Worm (Caenorhabditis elegans): Measurements from ENCODE around the gene cand-1.

Gene cand-1

ce11 chrV:16808168-16808567 lies 5.5 kb downstream of the cand-1 start:
- TF ChIP-seq unc-62 (GFP tag; optimal IDR thresholded peaks at IDR 0.05), result no peak

- no peak for TF ChIP-seq unc-62 (GFP tag; optimal IDR thresholded peaks at IDR 0.05)
These were observed 9.2 kb downstream of the cand-1 start for ce11 chrV:16811841-16812240.

ce11 chrV:16812371-16812770 lies 9.7 kb downstream of the cand-1 start:
- no peak for TF ChIP-seq unc-62 (GFP tag; optimal IDR thresholded peaks at IDR 0.05)

DNA sequence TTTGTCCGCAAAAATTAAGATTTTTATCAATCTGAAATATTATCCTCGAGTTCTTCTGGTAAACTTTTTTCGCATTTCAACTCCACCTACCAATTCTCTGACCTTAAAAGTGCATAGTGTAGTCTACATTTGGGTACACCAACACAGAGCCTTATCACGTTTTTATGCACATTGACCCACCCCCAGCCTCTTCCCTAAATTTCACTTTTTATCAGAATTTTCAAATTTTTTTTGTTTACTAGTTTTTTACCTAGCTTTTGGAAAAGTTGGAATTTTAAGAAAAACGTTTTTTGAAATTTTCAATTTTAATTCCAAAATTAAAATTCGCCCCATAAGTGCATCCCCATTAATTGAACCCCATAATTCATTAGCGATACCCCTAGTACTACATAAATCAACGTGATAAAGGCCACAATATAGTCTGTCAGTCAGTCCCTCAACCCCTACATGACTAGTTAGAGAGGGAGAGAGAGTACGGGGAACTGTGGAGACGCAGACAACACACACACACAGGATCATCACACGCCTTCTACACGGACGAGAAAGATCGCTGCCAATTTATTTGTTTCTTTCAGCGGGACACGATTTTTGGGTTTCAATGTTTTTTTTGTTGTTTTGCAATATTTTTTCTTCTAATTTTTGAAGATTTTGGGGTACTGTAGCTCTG lies 12.0 kb downstream of the cand-1 start:
- TF ChIP-seq unc-62 (GFP tag; optimal IDR thresholded peaks at IDR 0.05), result no peak

DNA sequence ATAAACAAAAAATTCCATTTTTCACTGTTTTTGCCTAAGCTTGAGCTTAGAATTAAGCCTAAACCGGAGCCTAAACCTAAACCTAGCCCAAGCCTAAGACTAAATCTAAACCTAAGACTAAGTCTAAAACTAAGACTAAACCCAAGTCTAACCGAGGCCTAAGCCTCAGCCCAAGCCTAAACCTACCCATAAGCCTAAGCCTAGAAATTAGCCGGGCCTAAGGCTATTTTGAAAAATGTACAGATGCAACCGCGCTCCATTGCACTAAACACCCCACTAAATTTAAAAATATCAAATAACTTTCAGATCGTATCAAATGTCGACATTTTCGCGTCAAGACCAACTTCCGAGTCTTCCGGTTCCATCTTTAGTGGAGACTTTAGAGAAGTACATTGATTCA lies 12.6 kb downstream of the cand-1 start, which contains the start of gene T20B3.1:
T20B3.1 (plus strand) TSS at position 301 of the 400 bp plus-strand sequence.
- no peak for TF ChIP-seq unc-62 (GFP tag; optimal IDR thresholded peaks at IDR 0.05)

- TF ChIP-seq unc-62 (GFP tag; optimal IDR thresholded peaks at IDR 0.05), result no peak
These were observed 14.0 kb downstream of the cand-1 start for ce11 chrV:16816707-16817106.

- TF ChIP-seq unc-62 (GFP tag; optimal IDR thresholded peaks at IDR 0.05), result no peak
These were observed 18.6 kb downstream of the cand-1 start, which contains the start of gene T20B3.14 for ce11 chrV:16821270-16821737. Gene T20B3.14 (minus strand): TSS chrV:16821320.

DNA sequence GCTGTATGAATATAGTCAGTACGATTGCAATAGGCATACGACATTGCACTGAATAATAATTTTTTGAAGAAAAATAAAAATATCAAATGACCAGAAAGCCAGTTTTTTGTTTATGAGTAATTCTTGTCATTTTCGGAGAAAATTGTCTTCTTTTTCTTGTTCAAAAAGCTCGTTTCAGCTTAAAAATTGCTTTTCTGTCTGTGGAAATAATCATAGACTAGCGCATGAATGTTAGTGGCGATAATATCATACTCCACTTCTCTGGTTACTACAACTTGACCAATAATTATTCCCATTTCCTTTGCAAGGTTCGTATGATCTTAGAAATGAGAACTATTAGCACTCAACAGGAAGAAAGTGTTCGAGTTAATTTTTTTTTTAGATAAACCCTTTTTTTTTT lies 24.8 kb downstream of the cand-1 start, which contains the start of gene srh-216:
srh-216 (minus strand) TSS at position 101 of the 400 bp plus-strand sequence.
- TF ChIP-seq unc-62 (GFP tag; optimal IDR thresholded peaks at IDR 0.05), result no peak

ce11 chrV:16829396-16829795 lies 26.7 kb downstream of the cand-1 start, which contains the start of gene srh-214:
Gene srh-214 (minus strand): TSS chrV:16829755.
- TF ChIP-seq unc-62 (GFP tag; optimal IDR thresholded peaks at IDR 0.05), result no peak

- TF ChIP-seq unc-62 (GFP tag; optimal IDR thresholded peaks at IDR 0.05), result no peak
These were observed 28.6 kb downstream of the cand-1 start for ce11 chrV:16831310-16831709.

DNA sequence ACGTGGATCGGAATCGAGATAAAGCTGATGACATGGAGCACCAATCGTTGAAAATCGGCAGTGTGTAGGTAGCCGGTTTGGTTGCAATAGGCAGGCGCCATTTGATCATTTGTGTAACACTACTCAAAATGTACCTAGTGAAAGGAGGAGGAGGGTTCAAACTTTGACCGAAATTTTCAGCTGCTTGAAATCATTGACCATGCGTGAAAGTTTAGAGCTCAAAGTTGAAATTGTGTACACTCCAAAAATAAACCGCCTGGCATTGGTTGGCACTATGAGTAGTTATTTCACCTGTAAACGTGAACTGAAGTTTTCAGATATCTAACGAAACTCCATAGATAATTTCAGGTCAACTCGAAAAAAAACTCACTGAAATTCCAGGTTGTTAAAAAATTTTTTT lies 29.2 kb downstream of the cand-1 start, which contains the start of gene srh-215:
srh-215 (minus strand) TSS at position 101 of the 400 bp plus-strand sequence.
- TF ChIP-seq unc-62 (GFP tag; optimal IDR thresholded peaks at IDR 0.05), result no peak

ce11 chrV:16832865-16833264 lies 30.2 kb downstream of the cand-1 start, which contains the start of gene phy-3:
Gene phy-3 (plus strand): TSS chrV:16833165.
- no peak for TF ChIP-seq unc-62 (GFP tag; optimal IDR thresholded peaks at IDR 0.05)

DNA sequence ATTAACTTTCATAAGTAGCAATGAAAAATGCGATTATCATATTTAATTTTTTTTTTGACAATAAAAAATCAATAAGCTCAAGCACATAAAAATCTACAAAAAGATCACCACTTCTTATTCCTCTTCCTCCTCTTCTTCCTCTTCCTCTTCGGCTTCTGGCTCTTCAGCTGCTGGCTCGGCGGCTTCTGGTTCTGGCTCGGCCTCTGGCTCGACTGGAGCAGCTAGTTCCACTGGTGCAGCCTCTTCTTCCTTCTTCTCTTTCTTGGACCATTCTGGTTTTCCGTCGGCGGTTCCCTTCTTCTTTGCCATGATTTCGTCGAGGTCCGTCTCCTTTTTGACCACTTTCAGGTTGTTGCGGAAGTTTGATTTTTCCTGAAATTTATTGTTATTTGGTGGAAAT lies 31.0 kb downstream of the cand-1 start:
- TF ChIP-seq unc-62 (GFP tag; optimal IDR thresholded peaks at IDR 0.05), result no peak

DNA sequence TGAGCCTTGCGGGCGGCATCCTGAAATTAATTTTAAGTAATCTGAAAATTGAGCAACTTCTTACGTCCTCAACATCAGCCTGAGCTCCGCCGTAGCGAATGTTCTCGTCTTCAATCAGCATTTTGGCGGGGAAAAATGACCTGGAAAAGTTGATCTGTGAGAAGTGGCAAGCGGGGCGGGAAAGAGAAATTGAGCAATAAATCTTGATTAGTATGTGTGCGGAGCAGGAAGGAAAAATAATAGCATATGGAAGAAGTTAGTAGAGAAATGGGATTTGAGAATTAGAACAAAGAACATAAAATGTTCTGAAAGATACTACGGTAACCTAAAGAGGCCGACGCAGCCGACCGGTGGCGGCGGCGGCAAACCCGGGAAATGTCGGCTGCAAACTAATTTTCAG lies 32.3 kb downstream of the cand-1 start, which contains the start of gene tni-3:
tni-3 (minus strand) TSS at position 140 of the 400 bp plus-strand sequence.
- no peak for TF ChIP-seq unc-62 (GFP tag; optimal IDR thresholded peaks at IDR 0.05)

DNA sequence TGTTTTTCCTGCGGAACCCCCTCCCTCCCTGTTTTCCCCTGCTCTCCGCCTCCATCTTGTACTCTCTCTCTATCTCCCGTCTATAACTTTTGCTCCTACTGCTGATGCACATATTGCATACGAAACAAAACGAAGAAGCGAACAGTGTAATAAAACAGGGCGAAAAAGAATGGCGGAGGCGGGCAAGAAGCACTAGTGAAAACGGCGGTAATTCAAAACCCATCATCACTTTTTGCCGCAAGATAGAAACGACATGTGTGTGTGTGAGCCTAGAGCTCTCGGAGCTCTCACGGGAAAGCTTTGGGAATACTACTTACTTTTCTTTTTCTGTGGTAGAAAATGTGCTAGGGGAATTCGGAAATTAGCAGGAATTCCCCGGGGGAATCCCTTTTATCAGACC lies 33.4 kb downstream of the cand-1 start:
- TF ChIP-seq unc-62 (GFP tag; optimal IDR thresholded peaks at IDR 0.05), result no peak

DNA sequence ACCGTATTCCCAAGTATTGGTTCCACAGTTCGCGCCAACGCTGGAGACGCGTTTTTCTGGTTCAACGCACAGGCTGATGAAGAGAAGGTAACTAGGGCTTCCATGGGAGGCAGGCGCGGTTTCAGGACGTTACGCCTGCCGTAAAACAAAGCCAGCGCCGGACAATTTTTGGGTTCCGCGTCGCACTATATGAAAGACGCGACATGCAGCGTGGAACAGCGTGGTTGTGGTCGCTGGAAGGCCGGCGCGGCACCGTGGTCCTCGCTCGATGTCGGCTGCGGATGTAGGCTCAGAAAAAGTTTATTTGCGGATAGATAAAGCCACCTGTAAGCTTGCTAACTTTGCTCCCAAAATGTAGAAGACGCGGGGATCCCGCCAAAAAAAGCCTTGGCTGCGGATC lies 35.8 kb downstream of the cand-1 start:
- TF ChIP-seq unc-62 (GFP tag; optimal IDR thresholded peaks at IDR 0.05), result no peak

DNA sequence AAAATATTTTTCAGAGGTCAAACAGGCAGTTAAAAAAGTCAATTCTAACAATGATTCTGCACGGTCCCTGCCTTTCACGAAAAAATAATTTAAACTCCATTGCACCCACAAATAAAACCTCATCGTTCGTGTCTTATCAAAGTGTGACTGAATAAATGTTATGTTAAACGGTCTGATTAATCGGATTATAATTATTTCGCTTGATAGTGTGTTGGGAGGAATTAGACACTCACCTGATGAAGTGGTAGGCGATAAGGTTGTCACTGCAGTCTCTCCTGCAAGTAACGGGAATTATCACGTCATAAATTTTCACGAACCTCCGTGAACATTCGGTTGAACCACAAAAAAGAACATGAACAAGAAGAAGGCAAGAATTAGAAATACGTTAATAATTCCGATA lies 37.6 kb downstream of the cand-1 start:
- TF ChIP-seq unc-62 (GFP tag; optimal IDR thresholded peaks at IDR 0.05), result no peak
